Fruit fly (Drosophila melanogaster) whole organism, embryonic: ENCODE results near the gene dsd.
A peak's percentile ranks its signal among the peaks of the same experiment; 100 is the strongest.

Experiments used
- BEAF-32 ChIP-seq: fragments of 200-800 bp; sonication (Bioruptor generic); optimal IDR thresholded peaks from 3 replicates; lab custom pipeline; 2017; ENCODE audit warnings: missing biosample characterization, missing genetic modification characterization, mild to moderate bottlenecking, moderate library complexity, missing genetic modification reagents
- CG11085 ChIP-seq: fragments of 200-800 bp; sonication (Bioruptor generic); IDR thresholded peaks from 2 replicates; pipeline ENCODE4 v1.3.6; 2022; ENCODE audit warnings: missing biosample characterization, missing genetic modification characterization
- CG11398 ChIP-seq: fragments of 200-800 bp; sonication (Bioruptor generic); optimal IDR thresholded peaks from 2 replicates; lab custom pipeline; 2016; ENCODE audit warnings: missing biosample characterization, missing genetic modification characterization
- CG13894 ChIP-seq: fragments of 200-800 bp; sonication (Bioruptor generic); optimal IDR thresholded peaks from 3 replicates; lab custom pipeline; 2018; ENCODE audit warnings: missing biosample characterization, mild to moderate bottlenecking, missing genetic modification characterization, moderate library complexity
- CG14667 ChIP-seq: fragments of 200-800 bp; sonication (Bioruptor generic); IDR thresholded peaks from 2 replicates; pipeline ENCODE4 v1.3.6; 2022; ENCODE audit warnings: missing biosample characterization, missing genetic modification characterization
- CG18011 ChIP-seq: fragments of 200-800 bp; sonication (Bioruptor generic); optimal IDR thresholded peaks from 2 replicates; lab custom pipeline; 2017; ENCODE audit warnings: missing biosample characterization, missing genetic modification characterization, mild to moderate bottlenecking, moderate library complexity, missing genotype
- CG2199 ChIP-seq: fragments of 200-800 bp; sonication (Bioruptor generic); IDR thresholded peaks from 3 replicates; pipeline ENCODE4 v1.3.6; 2022; ENCODE audit warnings: missing biosample characterization, missing genetic modification characterization
- CG3065 ChIP-seq: fragments of 200-800 bp; sonication (Bioruptor generic); optimal IDR thresholded peaks from 2 replicates; lab custom pipeline; 2016; ENCODE audit warnings: missing biosample characterization, missing genetic modification characterization
- CG32772 ChIP-seq: fragments of 200-800 bp; sonication (Bioruptor generic); IDR thresholded peaks from 2 replicates; pipeline ENCODE4 v1.3.6; 2022; ENCODE audit warnings: missing biosample characterization, missing genetic modification characterization
- CG4282 ChIP-seq: fragments of 200-800 bp; sonication (Bioruptor generic); optimal IDR thresholded peaks from 2 replicates; lab custom pipeline; 2016; ENCODE audit warnings: missing biosample characterization, missing genetic modification characterization
- CG4328 ChIP-seq: fragments of 200-800 bp; sonication (Bioruptor generic); optimal IDR thresholded peaks from 3 replicates; lab custom pipeline; 2017; ENCODE audit warnings: missing biosample characterization, missing genetic modification reagents, missing genetic modification characterization
- CG5180 ChIP-seq: fragments of 200-800 bp; sonication (Bioruptor generic); optimal IDR thresholded peaks from 3 replicates; lab custom pipeline; 2017; ENCODE audit warnings: missing biosample characterization, missing genetic modification characterization, mild to moderate bottlenecking, moderate library complexity, missing genetic modification reagents
- CG6765 ChIP-seq: fragments of 200-800 bp; sonication (Bioruptor generic); optimal IDR thresholded peaks from 3 replicates; lab custom pipeline; 2017; ENCODE audit warnings: missing biosample characterization, mild to moderate bottlenecking, missing genetic modification characterization
- D19A ChIP-seq: fragments of 200-800 bp; optimal IDR thresholded peaks from 3 replicates; lab custom pipeline; 2019; ENCODE audit warnings: missing biosample characterization, mild to moderate bottlenecking, missing genetic modification characterization, moderate library complexity
- Dek ChIP-seq: fragments of 200-800 bp; sonication (Bioruptor generic); optimal IDR thresholded peaks from 3 replicates; lab custom pipeline; 2019; ENCODE audit warnings: missing biosample characterization, mild to moderate bottlenecking, missing genetic modification characterization, moderate library complexity
- Ets65A ChIP-seq: fragments of 200-800 bp; sonication (Bioruptor generic); peaks from one replicate; lab custom pipeline; 2016; ENCODE audit warnings: missing biosample characterization, missing genetic modification characterization
- HLHmδ ChIP-seq: fragments of 200-800 bp; sonication (Bioruptor generic); optimal IDR thresholded peaks from 2 replicates; lab custom pipeline; 2018; ENCODE audit warnings: missing biosample characterization, mild to moderate bottlenecking, missing genetic modification characterization, moderate library complexity
- Hand ChIP-seq: fragments of 200-800 bp; sonication (Bioruptor generic); optimal IDR thresholded peaks from 2 replicates; lab custom pipeline; 2017; ENCODE audit warnings: mild to moderate bottlenecking, missing biosample characterization, missing genetic modification reagents, missing genetic modification characterization
- Hr51 ChIP-seq, 2 experiments: fragments of 200-800 bp; sonication (Bioruptor generic); optimal IDR thresholded peaks; 2 replicates in 1 of 2; 3 replicates in 1 of 2; lab custom pipeline; 2016 to 2018; ENCODE audit warnings: missing biosample characterization in 2 of 2, missing genetic modification characterization in 2 of 2, mild to moderate bottlenecking in 1 of 2, moderate library complexity in 1 of 2
- Hr78 ChIP-seq, 2 experiments: fragments of 200-800 bp in 1 of 2; fragments of >200 bp in 1 of 2; sonication (Bioruptor generic) in 1 of 2; optimal IDR thresholded peaks; 2 replicates each; lab custom pipeline; 2017 to 2019; ENCODE audit warnings: missing biosample characterization in 2 of 2, missing genetic modification characterization in 2 of 2, mild to moderate bottlenecking in 1 of 2, moderate library complexity in 1 of 2
- MTF-1 ChIP-seq: fragments of 200-800 bp; sonication (Bioruptor generic); optimal IDR thresholded peaks from 2 replicates; lab custom pipeline; 2018; ENCODE audit warnings: missing biosample characterization, mild to moderate bottlenecking, missing genetic modification characterization, borderline replicate concordance
- Med ChIP-seq: fragments of 200-800 bp; sonication (Bioruptor generic); peaks from one replicate; lab custom pipeline; 2016; ENCODE audit warnings: missing biosample characterization, missing genetic modification characterization, mild to moderate bottlenecking, inconsistent platforms, moderate library complexity
- Scr ChIP-seq: fragments of 200-800 bp; sonication (Bioruptor generic); IDR thresholded peaks from 2 replicates; pipeline ENCODE4 v1.3.6; 2022; ENCODE audit warnings: missing biosample characterization, missing genetic modification characterization; ENCODE audit not compliant: partially characterized antibody
- Sin3A ChIP-seq: fragments of >200 bp; optimal IDR thresholded peaks from 2 replicates; lab custom pipeline; 2018
- abd-A ChIP-seq: fragments of 200-800 bp; sonication (Bioruptor generic); optimal IDR thresholded peaks from 3 replicates; lab custom pipeline; 2019; ENCODE audit warnings: missing biosample characterization, mild to moderate bottlenecking, missing genetic modification characterization, moderate library complexity
- aop ChIP-seq: fragments of 200-800 bp; sonication (Bioruptor generic); IDR thresholded peaks from 2 replicates; pipeline ENCODE4 v1.3.6; 2022; ENCODE audit warnings: missing biosample characterization, missing genetic modification characterization
- ash1 ChIP-seq: fragments of 200-800 bp; sonication (Bioruptor generic); optimal IDR thresholded peaks from 2 replicates; lab custom pipeline; 2018; ENCODE audit warnings: missing biosample characterization, mild to moderate bottlenecking, missing genetic modification characterization
- chinmo ChIP-seq: fragments of 200-800 bp; sonication (Bioruptor generic); IDR thresholded peaks from 4 replicates; pipeline ENCODE4 v1.3.6; 2022; ENCODE audit warnings: missing biosample characterization, missing genetic modification characterization; ENCODE audit not compliant: partially characterized antibody
- corto ChIP-seq: fragments of 200-800 bp; sonication (Bioruptor generic); optimal IDR thresholded peaks from 2 replicates; lab custom pipeline; 2016; ENCODE audit warnings: missing biosample characterization, mild to moderate bottlenecking, missing genetic modification characterization, moderate library complexity
- crol ChIP-seq: fragments of 200-800 bp; sonication (Bioruptor generic); IDR thresholded peaks from 2 replicates; pipeline ENCODE4 v1.3.6; 2022; ENCODE audit warnings: missing biosample characterization, missing genetic modification characterization
- fd102C ChIP-seq: fragments of 200-800 bp; sonication (Bioruptor generic); optimal IDR thresholded peaks from 2 replicates; lab custom pipeline; 2018; ENCODE audit warnings: missing biosample characterization, mild to moderate bottlenecking, missing genetic modification characterization, moderate library complexity
- gsb ChIP-seq: fragments of 200-800 bp; sonication (Bioruptor generic); IDR thresholded peaks from 2 replicates; pipeline ENCODE4 v1.3.6; 2022; ENCODE audit warnings: missing biosample characterization, missing genetic modification characterization
- stc ChIP-seq: fragments of 200-800 bp; sonication (Bioruptor generic); IDR thresholded peaks from 2 replicates; pipeline ENCODE4 v1.3.6; 2022; ENCODE audit warnings: missing biosample characterization, missing genetic modification characterization
- vnd ChIP-seq: fragments of 200-800 bp; sonication (Bioruptor generic); IDR thresholded peaks from 3 replicates; pipeline ENCODE4 v1.3.6; 2022; ENCODE audit warnings: missing biosample characterization, missing genetic modification characterization; ENCODE audit not compliant: partially characterized antibody
- zen2 ChIP-seq: fragments of 200-800 bp; sonication (Bioruptor generic); IDR thresholded peaks from 3 replicates; pipeline ENCODE4 v1.3.6; 2022; ENCODE audit warnings: missing biosample characterization, missing genetic modification characterization; ENCODE audit not compliant: partially characterized antibody
- zf30C ChIP-seq: fragments of 200-800 bp; sonication (Bioruptor generic); optimal IDR thresholded peaks from 3 replicates; lab custom pipeline; 2018; ENCODE audit warnings: missing biosample characterization, mild to moderate bottlenecking, missing genetic modification characterization

Gene dsd

DNA sequence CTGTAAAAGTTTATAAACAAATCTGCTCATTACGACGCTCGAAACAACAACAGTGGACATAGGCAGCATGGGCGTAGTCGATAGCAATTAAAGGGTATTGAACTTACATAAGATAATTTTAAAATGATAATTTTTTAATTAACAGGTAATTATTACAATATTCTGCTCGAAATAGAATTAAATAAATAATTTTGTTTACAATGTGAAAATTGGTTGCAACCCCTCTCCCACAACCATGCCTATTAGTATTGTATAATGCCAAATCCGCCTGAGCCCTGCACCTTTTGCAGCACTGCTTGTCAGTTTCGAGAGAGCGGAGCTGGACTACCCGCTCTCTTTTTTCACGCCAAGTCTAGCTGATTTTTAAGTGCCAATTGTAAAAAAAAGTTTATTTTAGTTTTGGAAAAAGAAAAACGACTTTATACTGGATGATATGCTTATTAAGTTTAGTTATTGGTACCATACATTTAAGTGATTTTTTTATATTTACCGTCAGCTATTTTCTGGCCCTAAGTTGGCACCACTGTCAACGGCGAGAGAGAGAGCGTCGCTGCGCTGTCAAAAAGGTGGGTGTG, 28.9 kb upstream of the dsd start, which contains the start of the genes CG5611 and Mtl (continued):
- TF ChIP-seq ash1, result peak; percentile 96
- TF ChIP-seq Hand (GFP tag; lab: Kevin White, UChicago), result peak; percentile 97
- peak; percentile 36; the same call in 1 of the 2 replicates for TF ChIP-seq Scr (GFP tag; lab: Robert Waterston, UW)
- TF ChIP-seq CG5180 (GFP tag; lab: Kevin White, UChicago), result peak; percentile 94
- peak; percentile 100 for TF ChIP-seq CG11085 (GFP tag; lab: Robert Waterston, UW)

DNA sequence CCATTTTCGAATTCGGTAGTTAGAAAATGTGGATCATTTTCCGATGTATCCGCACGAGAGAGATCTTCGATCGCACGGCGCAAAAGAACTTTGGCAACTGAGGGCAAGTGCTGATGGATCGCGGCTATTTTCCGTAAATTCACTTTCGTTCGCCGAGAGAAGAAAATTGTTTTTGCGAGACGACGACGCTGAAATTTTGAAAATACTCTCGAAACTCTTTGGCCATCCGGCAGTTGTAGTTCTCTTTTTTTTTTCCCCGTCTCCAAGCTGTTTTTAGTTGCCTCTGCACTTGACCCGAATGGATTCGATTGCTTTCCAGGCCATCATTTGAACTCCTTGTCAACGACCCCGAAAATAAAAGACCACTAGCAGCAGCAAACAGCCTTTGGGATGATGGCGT, 18.7 kb upstream of the dsd start, which contains the start of gene CG5612:
Gene CG5612 (minus strand): TSS at position 101 of the 400 bp plus-strand sequence.
- no peak for TF ChIP-seq zen2 (GFP tag; lab: Robert Waterston, UW)
- TF ChIP-seq corto (GFP tag; lab: Kevin White, UChicago), result no peak
- TF ChIP-seq CG3065 (GFP tag; lab: Kevin White, UChicago), result no peak
- TF ChIP-seq Sin3A, result no peak
- TF ChIP-seq Med, result no peak
- TF ChIP-seq stc (GFP tag; lab: Robert Waterston, UW), result no peak
- no peak for TF ChIP-seq aop (GFP tag; lab: Robert Waterston, UW)
- no peak for TF ChIP-seq CG18011
- TF ChIP-seq CG6765 (GFP tag; lab: Kevin White, UChicago), result no peak
- no peak for TF ChIP-seq CG14667 (GFP tag; lab: Robert Waterston, UW)
- no peak for TF ChIP-seq MTF-1 (GFP tag; lab: Kevin White, UChicago)
- TF ChIP-seq Dek (tag; lab: Kevin White, UChicago), result no peak
- TF ChIP-seq HLHmδ, result no peak
- no peak for TF ChIP-seq CG32772 (GFP tag; lab: Robert Waterston, UW)
- TF ChIP-seq gsb (GFP tag; lab: Robert Waterston, UW), result no peak
- TF ChIP-seq, all 482 proteins: peak for 0

- no peak for TF ChIP-seq zf30C (GFP tag; lab: Kevin White, UChicago)
- TF ChIP-seq Hr78 (GFP tag; optimal IDR thresholded peaks at IDR 0.05; lab: Kevin White, UChicago), result no peak
- no peak for TF ChIP-seq vnd (GFP tag; lab: Robert Waterston, UW)
- TF ChIP-seq chinmo (GFP tag; lab: Robert Waterston, UW), result 0 out of 4 replicates have a peak, but pooled peaks have one; percentile 19
- peak; percentile 17 for TF ChIP-seq CG13894 (tag; lab: Kevin White, UChicago)
- TF ChIP-seq D19A (tag; lab: Kevin White, UChicago), result peak; percentile 74
- TF ChIP-seq Hr51 (GFP tag; optimal IDR thresholded peaks at IDR 0.05; lab: Kevin White, UChicago), result no peak
- TF ChIP-seq CG4282 (GFP tag; lab: Kevin White, UChicago), result no peak
- no peak for TF ChIP-seq fd102C (GFP tag; lab: Kevin White, UChicago)
- peak; percentile 86 for TF ChIP-seq abd-A (tag; lab: Kevin White, UChicago)
- TF ChIP-seq crol (GFP tag; lab: Robert Waterston, UW), result peak; percentile 54
- TF ChIP-seq CG4328 (GFP tag; lab: Kevin White, UChicago), result no peak
- TF ChIP-seq BEAF-32, result no peak
- no peak for TF ChIP-seq CG2199
- TF ChIP-seq Ets65A (GFP tag; lab: Kevin White, UChicago), result peak; percentile 65
- no peak for TF ChIP-seq CG11398 (GFP tag; lab: Kevin White, UChicago)
Measured at dm6 chr3R:27622993-27623392, 15.8 kb upstream of the dsd start.
